Fruit fly (Drosophila melanogaster) whole organism, prepupa: Measurements from ENCODE around the gene CG3713.

Source experiments
- CG10631 ChIP-seq: fragments of 200-800 bp; sonication (Bioruptor generic); optimal IDR thresholded peaks from 2 replicates; lab custom pipeline; 2016; ENCODE audit warnings: missing biosample characterization, missing genetic modification characterization
- CG10669 ChIP-seq: fragments of 200-800 bp; sonication (Bioruptor generic); optimal IDR thresholded peaks from 3 replicates; lab custom pipeline; 2018; ENCODE audit warnings: missing biosample characterization, mild to moderate bottlenecking, missing genetic modification characterization, moderate library complexity
- CG11294 ChIP-seq: fragments of 200-800 bp; sonication (Bioruptor generic); IDR thresholded peaks from 2 replicates; pipeline ENCODE4 v1.3.6; 2022; ENCODE audit warnings: missing biosample characterization, missing genetic modification characterization
- CG11762 ChIP-seq: fragments of 200-800 bp; sonication (Bioruptor generic); optimal IDR thresholded peaks from 3 replicates; lab custom pipeline; 2016; ENCODE audit warnings: missing biosample characterization, missing genetic modification characterization; ENCODE audit not compliant: insufficient read depth
- CG11902 ChIP-seq: fragments of 200-800 bp; sonication (Bioruptor generic); optimal IDR thresholded peaks from 3 replicates; lab custom pipeline; 2016; ENCODE audit warnings: missing biosample characterization, missing genetic modification characterization
- CG15336 ChIP-seq: fragments of 200-800 bp; sonication (Bioruptor generic); IDR thresholded peaks from 2 replicates; pipeline ENCODE4 v1.3.6; 2022; ENCODE audit warnings: missing biosample characterization, missing genetic modification characterization
- CG1621 ChIP-seq: fragments of 200-800 bp; sonication (Bioruptor generic); optimal IDR thresholded peaks from 3 replicates; lab custom pipeline; 2018; ENCODE audit warnings: missing biosample characterization, mild to moderate bottlenecking, missing genetic modification characterization
- CG16779 ChIP-seq: fragments of 200-800 bp; sonication (Bioruptor generic); optimal IDR thresholded peaks from 3 replicates; lab custom pipeline; 2017; ENCODE audit warnings: missing biosample characterization, mild to moderate bottlenecking, missing genetic modification characterization
- CG3032 ChIP-seq: fragments of 200-800 bp; optimal IDR thresholded peaks from 2 replicates; lab custom pipeline; 2019; ENCODE audit warnings: missing biosample characterization, mild to moderate bottlenecking, missing genetic modification characterization, moderate library complexity
- CG31627 ChIP-seq: fragments of 200-800 bp; sonication (Bioruptor generic); optimal IDR thresholded peaks from 3 replicates; lab custom pipeline; 2016; ENCODE audit warnings: missing biosample characterization, missing genetic modification characterization
- CG32006 ChIP-seq: fragments of 200-800 bp; sonication (Bioruptor generic); optimal IDR thresholded peaks from 3 replicates; lab custom pipeline; 2017; ENCODE audit warnings: missing biosample characterization, mild to moderate bottlenecking, missing genetic modification characterization
- CG34406 ChIP-seq: fragments of 200-800 bp; sonication (Bioruptor generic); optimal IDR thresholded peaks from 3 replicates; lab custom pipeline; 2016; ENCODE audit warnings: missing biosample characterization, missing genetic modification characterization
- CG6163 ChIP-seq: fragments of 200-800 bp; sonication (Bioruptor generic); IDR thresholded peaks from 3 replicates; pipeline ENCODE4 v1.3.6; 2022; ENCODE audit warnings: missing biosample characterization, missing genetic modification characterization
- CG6276 ChIP-seq: fragments of 200-800 bp; sonication (Bioruptor generic); optimal IDR thresholded peaks from 2 replicates; lab custom pipeline; 2017; ENCODE audit warnings: missing biosample characterization, mild to moderate bottlenecking, missing genetic modification characterization
- CG7368 ChIP-seq: fragments of 200-800 bp; sonication (Bioruptor generic); optimal IDR thresholded peaks from 3 replicates; lab custom pipeline; 2016; ENCODE audit warnings: missing biosample characterization, missing genetic modification characterization
- CG8119 ChIP-seq: fragments of 200-800 bp; sonication (Bioruptor generic); IDR thresholded peaks from 3 replicates; pipeline ENCODE4 v1.3.6; 2022; ENCODE audit warnings: missing biosample characterization, missing genetic modification characterization
- CG8632 ChIP-seq: fragments of 200-800 bp; sonication (Bioruptor generic); optimal IDR thresholded peaks from 3 replicates; lab custom pipeline; 2016; ENCODE audit warnings: missing biosample characterization, missing genetic modification characterization
- CG9139 ChIP-seq: fragments of 200-800 bp; sonication (Bioruptor generic); optimal IDR thresholded peaks from 3 replicates; lab custom pipeline; 2017; ENCODE audit warnings: missing biosample characterization, mild to moderate bottlenecking, missing genetic modification characterization
- Eip75B ChIP-seq: fragments of 200-800 bp; sonication (Bioruptor generic); optimal IDR thresholded peaks from 3 replicates; lab custom pipeline; 2016; ENCODE audit warnings: missing biosample characterization, missing genetic modification characterization
- Eip78C ChIP-seq: fragments of 200-800 bp; sonication (Bioruptor generic); peaks from one replicate; lab custom pipeline; 2016; ENCODE audit warnings: missing biosample characterization, missing genetic modification characterization
- Eip93F ChIP-seq: fragments of 200-800 bp; sonication (Bioruptor generic); optimal IDR thresholded peaks from 2 replicates; lab custom pipeline; 2016; ENCODE audit warnings: missing biosample characterization, mild to moderate bottlenecking, missing genetic modification characterization
- Gug ChIP-seq: fragments of 200-800 bp; sonication (Bioruptor generic); IDR thresholded peaks from 2 replicates; pipeline ENCODE4 v1.3.6; 2022; ENCODE audit warnings: missing biosample characterization, missing genetic modification characterization
- Hr39 ChIP-seq: fragments of 200-800 bp; sonication (Bioruptor generic); optimal IDR thresholded peaks from 2 replicates; lab custom pipeline; 2016; ENCODE audit warnings: missing biosample characterization, missing genetic modification characterization
- Hr4 ChIP-seq: fragments of 200-800 bp; sonication (Bioruptor generic); optimal IDR thresholded peaks from 3 replicates; lab custom pipeline; 2016; ENCODE audit warnings: missing biosample characterization, missing genetic modification characterization
- Lpt ChIP-seq: fragments of 200-800 bp; sonication (Bioruptor generic); optimal IDR thresholded peaks from 3 replicates; lab custom pipeline; 2016; ENCODE audit warnings: missing biosample characterization, missing genetic modification characterization
- Met ChIP-seq: fragments of 200-800 bp; sonication (Bioruptor generic); optimal IDR thresholded peaks from 3 replicates; lab custom pipeline; 2016; ENCODE audit warnings: missing biosample characterization, missing genetic modification characterization
- OdsH ChIP-seq: fragments of 200-800 bp; sonication (Bioruptor generic); optimal IDR thresholded peaks from 3 replicates; lab custom pipeline; 2016; ENCODE audit warnings: missing biosample characterization, missing genetic modification characterization
- Sox102F ChIP-seq: fragments of 200-800 bp; sonication (Bioruptor generic); optimal IDR thresholded peaks from 2 replicates; lab custom pipeline; 2016; ENCODE audit warnings: missing biosample characterization, mild to moderate bottlenecking, missing genetic modification characterization
- Sox14 ChIP-seq: fragments of 200-800 bp; sonication (Bioruptor generic); optimal IDR thresholded peaks from 3 replicates; lab custom pipeline; 2016; ENCODE audit warnings: missing biosample characterization, missing genetic modification characterization
- Sox15 ChIP-seq: fragments of 200-800 bp; sonication (Bioruptor generic); optimal IDR thresholded peaks from 3 replicates; lab custom pipeline; 2016; ENCODE audit warnings: missing biosample characterization, missing genetic modification characterization
- achi ChIP-seq: fragments of 200-800 bp; sonication (Bioruptor generic); optimal IDR thresholded peaks from 3 replicates; lab custom pipeline; 2016; ENCODE audit warnings: missing biosample characterization, missing genetic modification characterization
- acj6 ChIP-seq: fragments of 200-800 bp; sonication (Bioruptor generic); optimal IDR thresholded peaks from 3 replicates; lab custom pipeline; 2016; ENCODE audit warnings: missing biosample characterization, missing genetic modification characterization
- cyc ChIP-seq: fragments of 200-800 bp; sonication (Bioruptor generic); optimal IDR thresholded peaks from 3 replicates; lab custom pipeline; 2016; ENCODE audit warnings: missing biosample characterization, missing genetic modification characterization
- dac ChIP-seq: fragments of 200-800 bp; sonication (Bioruptor generic); optimal IDR thresholded peaks from 2 replicates; lab custom pipeline; 2017; ENCODE audit warnings: missing biosample characterization, mild to moderate bottlenecking, missing genetic modification characterization
- eg ChIP-seq: fragments of 200-800 bp; sonication (Bioruptor generic); IDR thresholded peaks from 3 replicates; pipeline ENCODE4 v1.3.6; 2022; ENCODE audit warnings: missing biosample characterization, missing genetic modification characterization
- fd85E ChIP-seq: fragments of 200-800 bp; sonication (Bioruptor generic); optimal IDR thresholded peaks from 3 replicates; lab custom pipeline; 2016; ENCODE audit warnings: missing biosample characterization, missing genetic modification characterization
- fkh ChIP-seq: fragments of 200-800 bp; sonication (Bioruptor generic); optimal IDR thresholded peaks from 3 replicates; lab custom pipeline; 2017; ENCODE audit warnings: missing biosample characterization, mild to moderate bottlenecking, missing genetic modification characterization, moderate library complexity
- lz ChIP-seq: fragments of 200-800 bp; sonication (Bioruptor generic); optimal IDR thresholded peaks from 3 replicates; lab custom pipeline; 2016; ENCODE audit warnings: missing biosample characterization, missing genetic modification characterization
- pdm3 ChIP-seq: fragments of 200-800 bp; sonication (Bioruptor generic); optimal IDR thresholded peaks from 3 replicates; lab custom pipeline; 2016; ENCODE audit warnings: missing biosample characterization, missing genetic modification characterization
- salr ChIP-seq, 2 experiments: fragments of 200-800 bp; sonication (Bioruptor generic); optimal IDR thresholded peaks; 3 replicates each; lab custom pipeline; 2016 to 2018; ENCODE audit warnings: missing biosample characterization in 2 of 2, missing genetic modification characterization in 2 of 2, mild to moderate bottlenecking in 1 of 2
- spab ChIP-seq: fragments of 200-800 bp; sonication (Bioruptor generic); optimal IDR thresholded peaks from 2 replicates; lab custom pipeline; 2017; ENCODE audit warnings: missing biosample characterization, mild to moderate bottlenecking, missing genetic modification characterization, missing genetic modification reagents
- svp ChIP-seq: fragments of 200-800 bp; sonication (Bioruptor generic); peaks from one replicate; lab custom pipeline; 2016; ENCODE audit warnings: missing biosample characterization, missing genetic modification characterization
- topi ChIP-seq: fragments of 200-800 bp; sonication (Bioruptor generic); optimal IDR thresholded peaks from 3 replicates; lab custom pipeline; 2016; ENCODE audit warnings: missing biosample characterization, missing genetic modification characterization
- vri ChIP-seq: fragments of 200-800 bp; sonication (Bioruptor generic); optimal IDR thresholded peaks from 3 replicates; lab custom pipeline; 2016; ENCODE audit warnings: missing biosample characterization, mild to moderate bottlenecking, missing genetic modification characterization

The CG3713 gene

dm6 chrX:843489-843888 is 3.5 kb downstream of the CG3713 start (continued):
- peak; percentile 12 for TF ChIP-seq lz (GFP tag; lab: Kevin White, UChicago)
- TF ChIP-seq Eip93F (GFP tag; lab: Kevin White, UChicago): no peak
- no peak for TF ChIP-seq Eip75B (GFP tag; lab: Kevin White, UChicago)
- TF ChIP-seq Eip78C (GFP tag; lab: Kevin White, UChicago): peak; percentile 10
- no peak for TF ChIP-seq CG11902
- TF ChIP-seq salr (GFP tag; optimal IDR thresholded peaks at IDR 0.05; lab: Kevin White, UChicago): no peak
- TF ChIP-seq acj6 (GFP tag; lab: Kevin White, UChicago): no peak
- peak; percentile 9 for TF ChIP-seq CG10669 (GFP tag; lab: Kevin White, UChicago)
- TF ChIP-seq CG31627 (GFP tag; lab: Kevin White, UChicago): peak; percentile 7
- no peak for TF ChIP-seq CG11762
- TF ChIP-seq CG15336: no peak

- TF ChIP-seq CG16779 (tag; lab: Kevin White, UChicago) (no peak), achi (GFP tag; lab: Kevin White, UChicago) (no peak), Met (GFP tag; lab: Kevin White, UChicago) (peak; percentile 19), CG8119 (GFP tag; lab: Robert Waterston, UW) (no peak), salr (GFP tag; optimal IDR thresholded peaks at IDR 0.05; lab: Kevin White, UChicago) (no peak), OdsH (GFP tag; lab: Kevin White, UChicago) (no peak), Eip78C (GFP tag; lab: Kevin White, UChicago) (peak; percentile 49), CG8632 (no peak), svp (peak; percentile 56), spab (no peak), CG9139 (GFP tag; lab: Kevin White, UChicago) (no peak)
Observed at dm6 chrX:841941-842340, 5.0 kb downstream of the CG3713 start.

- TF ChIP-seq Hr39 (GFP tag; lab: Kevin White, UChicago): no peak
- no peak for TF ChIP-seq CG16779 (tag; lab: Kevin White, UChicago)
- TF ChIP-seq CG10631 (GFP tag; lab: Kevin White, UChicago): no peak
- TF ChIP-seq CG11294 (GFP tag; lab: Robert Waterston, UW): no peak
- no peak for TF ChIP-seq Eip78C (GFP tag; lab: Kevin White, UChicago)
- no peak for TF ChIP-seq Sox14 (GFP tag; lab: Kevin White, UChicago)
- TF ChIP-seq CG11902: no peak
- no peak for TF ChIP-seq lz (GFP tag; lab: Kevin White, UChicago)
- no peak for TF ChIP-seq CG6163 (GFP tag; lab: Robert Waterston, UW)
- no peak for TF ChIP-seq Lpt (GFP tag; lab: Kevin White, UChicago)
- TF ChIP-seq CG3032 (tag; lab: Kevin White, UChicago): no peak
- TF ChIP-seq CG32006 (GFP tag; lab: Kevin White, UChicago): no peak
- TF ChIP-seq CG8632: no peak
Observed at dm6 chrX:841038-841437, 5.9 kb downstream of the CG3713 start.

dm6 chrX:838012-838411 is 8.9 kb downstream of the CG3713 start:
- TF ChIP-seq Hr4 (GFP tag; lab: Kevin White, UChicago) (peak; percentile 62), Eip78C (GFP tag; lab: Kevin White, UChicago) (peak; percentile 73), CG10669 (GFP tag; lab: Kevin White, UChicago) (no peak), Eip93F (GFP tag; lab: Kevin White, UChicago) (no peak), lz (GFP tag; lab: Kevin White, UChicago) (no peak), CG7368 (GFP tag; lab: Kevin White, UChicago) (no peak), achi (GFP tag; lab: Kevin White, UChicago) (no peak), CG34406 (GFP tag; lab: Kevin White, UChicago) (no peak), OdsH (GFP tag; lab: Kevin White, UChicago) (peak; percentile 24), dac (GFP tag; lab: Kevin White, UChicago) (peak; percentile 15), cyc (GFP tag; lab: Kevin White, UChicago) (no peak), CG9139 (GFP tag; lab: Kevin White, UChicago) (no peak), CG11294 (GFP tag; lab: Robert Waterston, UW) (no peak), Gug (GFP tag; lab: Robert Waterston, UW) (peak; percentile 42; the same call in 1 of the 2 replicates), spab (no peak), CG6276 (GFP tag; lab: Kevin White, UChicago) (peak; percentile 16), CG10631 (GFP tag; lab: Kevin White, UChicago) (peak; percentile 5), fkh (GFP tag; lab: Kevin White, UChicago) (no peak), CG6163 (GFP tag; lab: Robert Waterston, UW) (peak; percentile 47; the same call in 1 of the 3 replicates), CG8119 (GFP tag; lab: Robert Waterston, UW) (peak; percentile 58; the same call in 2 of the 3 replicates), topi (GFP tag; lab: Kevin White, UChicago) (no peak), vri (GFP tag; lab: Kevin White, UChicago) (no peak), eg (GFP tag; lab: Robert Waterston, UW) (peak; percentile 37; the same call in 1 of the 3 replicates), Sox14 (GFP tag; lab: Kevin White, UChicago) (peak; percentile 7), Sox15 (GFP tag; lab: Kevin White, UChicago) (no peak), CG32006 (GFP tag; lab: Kevin White, UChicago) (peak; percentile 70), fd85E (GFP tag; lab: Kevin White, UChicago) (no peak), CG1621 (tag; lab: Kevin White, UChicago) (no peak), Sox102F (GFP tag; lab: Kevin White, UChicago) (no peak), Eip75B (GFP tag; lab: Kevin White, UChicago) (no peak), CG3032 (tag; lab: Kevin White, UChicago) (no peak), pdm3 (GFP tag; lab: Kevin White, UChicago) (peak; percentile 1), salr (GFP tag; optimal IDR thresholded peaks at IDR 0.05; lab: Kevin White, UChicago) (peak in 1 of 2 experiments; percentile 22)
